Worm (Caenorhabditis elegans): ENCODE data around the gene F44E2.9.

F44E2.9 gene

DNA sequence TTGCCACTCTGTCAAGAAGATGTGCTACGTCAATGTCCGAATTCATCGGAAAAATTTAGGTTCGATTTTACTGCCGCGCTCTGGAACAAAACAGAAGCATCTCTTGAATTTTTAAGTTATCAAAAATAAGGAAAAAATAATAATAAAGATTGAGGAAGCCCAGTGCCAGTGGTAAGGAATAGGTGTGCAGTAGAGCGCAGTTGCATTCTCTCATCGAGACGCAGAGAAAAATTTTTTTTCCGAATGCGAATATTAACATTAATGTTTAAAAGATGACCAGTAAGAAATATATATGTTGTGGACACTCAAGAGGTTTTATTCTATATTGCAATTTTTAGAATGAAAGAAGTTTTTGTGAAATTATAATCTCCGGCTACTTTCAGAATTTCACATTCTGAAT, 2.6 kb downstream of the F44E2.9 start (continued):
- TF ChIP-seq Y48G9A.11 (GFP tag; IDR thresholded peaks at IDR 0.05) (no peak), sdz-12 (GFP tag; optimal IDR thresholded peaks at IDR 0.05) (no peak)

DNA sequence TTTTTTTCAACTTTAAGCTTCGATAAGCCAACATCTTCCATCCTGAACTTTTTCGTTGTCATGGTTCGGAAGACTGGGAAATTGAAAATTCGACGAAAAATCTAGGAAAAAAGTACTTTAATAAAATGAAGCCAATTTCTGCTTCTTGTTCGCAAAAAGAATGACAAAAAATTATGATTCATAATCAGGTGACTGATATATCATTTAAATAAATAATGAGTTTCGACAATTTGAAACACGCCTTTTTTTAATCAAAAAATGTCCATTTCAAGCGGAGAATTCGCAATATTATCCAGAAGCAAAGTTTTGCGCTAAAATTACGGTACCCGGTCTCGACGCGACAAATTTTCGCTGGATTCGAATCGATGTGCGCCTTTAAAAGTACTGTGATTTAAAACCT, 5.2 kb downstream of the F44E2.9 start, which contains the start of gene F44E2.6:
Gene F44E2.6, minus strand, starts transcription at position 101 of the 400 bp plus-strand sequence.
- no peak for TF ChIP-seq set-16 (GFP tag; IDR thresholded peaks at IDR 0.05)
- TF ChIP-seq dve-1 (tag; optimal IDR thresholded peaks at IDR 0.05; ENCODE audit: insufficient read depth): no peak
- no peak for TF ChIP-seq pha-4 (GFP tag; IDR thresholded peaks at IDR 0.05)
- TF ChIP-seq pha-4 (tag; optimal IDR thresholded peaks at IDR 0.05): no peak

DNA sequence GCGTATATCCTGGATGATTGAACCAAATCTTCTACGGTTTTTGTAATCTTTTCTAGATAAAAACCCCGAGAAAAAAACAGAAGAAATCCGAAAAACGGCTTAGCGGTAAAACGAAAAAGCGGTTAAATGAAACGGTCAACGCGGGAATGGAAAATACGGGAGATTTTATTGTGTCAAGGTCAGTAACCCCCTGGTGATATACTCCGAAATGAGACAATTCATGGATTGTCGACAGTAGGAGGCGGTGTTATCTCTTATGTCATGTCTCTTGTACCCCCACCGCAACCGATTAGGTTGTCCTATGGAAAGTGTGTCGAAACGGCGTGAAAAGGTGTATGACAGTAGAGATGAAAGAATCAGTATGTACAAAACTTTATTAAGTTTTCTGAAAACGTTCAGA, 6.2 kb downstream of the F44E2.9 start:
- no peak for TF ChIP-seq F44E2.7 (GFP tag; IDR thresholded peaks at IDR 0.05)
- TF ChIP-seq nhr-25 (tag; optimal IDR thresholded peaks at IDR 0.05; ENCODE audit: borderline replicate concordance, insufficient read depth): no peak
- no peak for TF ChIP-seq pqm-1 (tag; optimal IDR thresholded peaks at IDR 0.05)
- TF ChIP-seq T26A8.4 (GFP tag; IDR thresholded peaks at IDR 0.05): no peak
- no peak for TF ChIP-seq nhr-41 (GFP tag; IDR thresholded peaks at IDR 0.05)
- no peak for TF ChIP-seq aha-1 (tag)
- no peak for TF ChIP-seq dmd-8 (GFP tag; IDR thresholded peaks at IDR 0.05)
- no peak for TF ChIP-seq ama-1 (optimal IDR thresholded peaks at IDR 0.05)
- no peak for TF ChIP-seq duxl-1 (tag; optimal IDR thresholded peaks at IDR 0.05; ENCODE audit: poor library complexity)
- no peak for TF ChIP-seq Y5F2A.4 (GFP tag; optimal IDR thresholded peaks at IDR 0.05)
- no peak for TF ChIP-seq daf-8 (GFP tag; IDR thresholded peaks at IDR 0.05)
- TF ChIP-seq mdl-1 (tag; optimal IDR thresholded peaks at IDR 0.05): no peak

DNA sequence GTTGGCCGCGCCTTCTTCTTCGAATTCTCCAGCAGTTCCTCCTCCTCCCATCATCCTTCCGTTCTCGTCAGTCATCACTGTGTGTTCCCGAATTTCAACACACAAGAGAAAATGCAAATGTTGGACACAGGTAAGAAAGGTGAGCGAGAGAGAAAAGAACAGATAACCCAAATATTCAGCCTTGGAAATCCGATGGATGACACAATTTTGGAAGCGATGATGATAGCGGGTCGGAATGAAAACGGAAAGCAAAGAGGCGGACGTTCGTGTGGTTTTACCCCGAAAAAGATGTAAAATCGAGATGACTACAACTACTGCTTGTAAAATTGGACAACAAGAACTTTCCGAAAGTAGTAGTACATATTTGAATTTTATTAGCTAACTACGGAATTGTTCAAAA, 10.5 kb downstream of the F44E2.9 start:
- no peak for TF ChIP-seq mep-1 (tag; optimal IDR thresholded peaks at IDR 0.05)
- no peak for TF ChIP-seq zip-2 (tag; optimal IDR thresholded peaks at IDR 0.05)
- TF ChIP-seq lir-3 (tag; optimal IDR thresholded peaks at IDR 0.05): no peak
- no peak for TF ChIP-seq pqm-1 (tag; optimal IDR thresholded peaks at IDR 0.05)
- peak in 1 of 2 experiments; percentile 83 for TF ChIP-seq unc-62 (GFP tag; optimal IDR thresholded peaks at IDR 0.05 in 1 of 2)
- no peak for TF ChIP-seq unc-62 (tag; optimal IDR thresholded peaks at IDR 0.05)
- no peak for TF ChIP-seq dpl-1 (GFP tag; optimal IDR thresholded peaks at IDR 0.05)

DNA sequence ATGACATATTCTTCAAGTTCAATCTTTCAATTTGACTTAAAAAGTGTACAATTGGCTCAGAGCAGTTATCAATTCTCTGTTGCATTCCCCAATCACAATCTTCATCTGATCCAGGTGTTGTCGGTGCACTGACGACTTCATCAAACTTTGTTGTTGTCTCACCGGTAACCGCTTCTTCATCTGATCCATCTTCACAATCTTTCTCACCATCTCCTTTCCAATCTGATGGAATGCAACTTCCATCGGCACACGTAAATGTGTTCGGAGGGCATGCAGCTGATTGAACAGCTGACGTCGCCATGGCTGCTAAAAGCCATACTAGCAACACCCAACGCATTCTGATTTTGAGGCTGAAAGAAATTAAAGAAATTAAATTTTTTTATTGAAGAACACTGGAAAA, 12.3 kb downstream of the F44E2.9 start, which contains the start of gene F44E2.4:
Gene F44E2.4, minus strand, starts transcription at position 350 of the 400 bp plus-strand sequence.
- TF ChIP-seq set-16 (GFP tag; IDR thresholded peaks at IDR 0.05): no peak
- no peak for TF ChIP-seq lin-38 (GFP tag; IDR thresholded peaks at IDR 0.05)
- no peak for TF ChIP-seq Y48G9A.11 (GFP tag; IDR thresholded peaks at IDR 0.05)
- TF ChIP-seq mdt-29 (GFP tag; IDR thresholded peaks at IDR 0.05): no peak
- no peak for TF ChIP-seq fos-1 (tag; optimal IDR thresholded peaks at IDR 0.05)
- TF ChIP-seq madf-9 (GFP tag; conservative IDR thresholded peaks at IDR 0.05): no peak
- no peak for TF ChIP-seq unc-62 (GFP tag; optimal IDR thresholded peaks at IDR 0.05 in 1 of 2)
- TF ChIP-seq unc-62 (tag; optimal IDR thresholded peaks at IDR 0.05): no peak
- TF ChIP-seq ceh-62 (tag; optimal IDR thresholded peaks at IDR 0.05): no peak
- TF ChIP-seq lin-15B (tag; optimal IDR thresholded peaks at IDR 0.05): no peak
- no peak for TF ChIP-seq lin-1 (GFP tag; IDR thresholded peaks at IDR 0.05)
- TF ChIP-seq spr-3 (GFP tag; optimal IDR thresholded peaks at IDR 0.05): no peak
- TF ChIP-seq lin-39 (tag; optimal IDR thresholded peaks at IDR 0.05): no peak
- TF ChIP-seq unc-39 (tag; optimal IDR thresholded peaks at IDR 0.05): no peak
- TF ChIP-seq ceh-28 (tag; optimal IDR thresholded peaks at IDR 0.05): no peak
- no peak for TF ChIP-seq madf-5 (GFP tag; IDR thresholded peaks at IDR 0.05)
- TF ChIP-seq ceh-44 (GFP tag; IDR thresholded peaks at IDR 0.05): no peak
